Worm (Caenorhabditis elegans): Measurements from ENCODE around the gene R11G1.1.

Gene R11G1.1

ce11 chrX:3613665-3614064 is 45.6 kb upstream of the R11G1.1 start:
- no peak for TF ChIP-seq K11D2.4 (GFP tag; IDR thresholded peaks at IDR 0.05)
- peak; percentile 83 for TF ChIP-seq nhr-80 (tag; optimal IDR thresholded peaks at IDR 0.05)
- peak; percentile 13 to 21 for TF ChIP-seq let-607 (tag; optimal IDR thresholded peaks at IDR 0.05)

ce11 chrX:3617218-3617617 is 42.1 kb upstream of the R11G1.1 start, which contains the start of gene del-9:
Gene del-9 (minus strand): TSS chrX:3617318.
- TF ChIP-seq Y79H2A.3 (GFP tag; conservative IDR thresholded peaks at IDR 0.05) (no peak), tlf-1 (GFP tag; optimal IDR thresholded peaks at IDR 0.05) (no peak), ztf-26 (tag; optimal IDR thresholded peaks at IDR 0.05) (no peak), snpc-1.1 (tag; optimal IDR thresholded peaks at IDR 0.05; ENCODE audit: insufficient read depth) (no peak), F39B2.1 (GFP tag; IDR thresholded peaks at IDR 0.05) (no peak), lin-54 (GFP tag; optimal IDR thresholded peaks at IDR 0.05) (no peak), atf-7 (tag; optimal IDR thresholded peaks at IDR 0.05) (no peak), nfya-2 (GFP tag; IDR thresholded peaks at IDR 0.05) (no peak), ccch-3 (GFP tag; optimal IDR thresholded peaks at IDR 0.05) (no peak), ztf-28 (GFP tag; IDR thresholded peaks at IDR 0.05) (no peak), ztf-6 (GFP tag; IDR thresholded peaks at IDR 0.05) (no peak), repo-1 (tag; optimal IDR thresholded peaks at IDR 0.05) (no peak), nhr-179 (tag; optimal IDR thresholded peaks at IDR 0.05) (no peak), efl-1 (GFP tag; optimal IDR thresholded peaks at IDR 0.05) (no peak), snpc-1.3 (tag; optimal IDR thresholded peaks at IDR 0.05; ENCODE audit: insufficient read depth) (no peak), lag-1 (GFP tag; IDR thresholded peaks at IDR 0.05) (no peak)

- TF ChIP-seq nhr-90 (tag; optimal IDR thresholded peaks at IDR 0.05): no peak
- TF ChIP-seq dpff-1 (tag; optimal IDR thresholded peaks at IDR 0.05): no peak
- TF ChIP-seq mel-28 (tag; optimal IDR thresholded peaks at IDR 0.05; ENCODE audit: borderline replicate concordance): no peak
- no peak for TF ChIP-seq nhr-80 (tag; optimal IDR thresholded peaks at IDR 0.05)
- no peak for TF ChIP-seq nhr-120 (GFP tag; IDR thresholded peaks at IDR 0.05)
- TF ChIP-seq K12H6.12 (tag; optimal IDR thresholded peaks at IDR 0.05): no peak
- no peak for TF ChIP-seq egl-44 (GFP tag; IDR thresholded peaks at IDR 0.05)
- TF ChIP-seq snpc-1.3 (tag; optimal IDR thresholded peaks at IDR 0.05; ENCODE audit: insufficient read depth): no peak
- no peak for TF ChIP-seq ceh-91 (GFP tag; IDR thresholded peaks at IDR 0.05)
- TF ChIP-seq hsf-1 (GFP tag; IDR thresholded peaks at IDR 0.05): no peak
- no peak for TF ChIP-seq lin-26 (GFP tag; IDR thresholded peaks at IDR 0.05)
- no peak for TF ChIP-seq nfya-1 (tag; optimal IDR thresholded peaks at IDR 0.05; ENCODE audit: borderline replicate concordance, insufficient read depth)
- TF ChIP-seq zim-3 (tag; optimal IDR thresholded peaks at IDR 0.05): no peak
- no peak for TF ChIP-seq snpc-4 (GFP tag; optimal IDR thresholded peaks at IDR 0.05)
- no peak for TF ChIP-seq snpc-4 (tag; optimal IDR thresholded peaks at IDR 0.05)
- no peak for TF ChIP-seq ceh-58 (GFP tag; IDR thresholded peaks at IDR 0.05)
Measured at ce11 chrX:3618842-3619241, 40.5 kb upstream of the R11G1.1 start.

DNA sequence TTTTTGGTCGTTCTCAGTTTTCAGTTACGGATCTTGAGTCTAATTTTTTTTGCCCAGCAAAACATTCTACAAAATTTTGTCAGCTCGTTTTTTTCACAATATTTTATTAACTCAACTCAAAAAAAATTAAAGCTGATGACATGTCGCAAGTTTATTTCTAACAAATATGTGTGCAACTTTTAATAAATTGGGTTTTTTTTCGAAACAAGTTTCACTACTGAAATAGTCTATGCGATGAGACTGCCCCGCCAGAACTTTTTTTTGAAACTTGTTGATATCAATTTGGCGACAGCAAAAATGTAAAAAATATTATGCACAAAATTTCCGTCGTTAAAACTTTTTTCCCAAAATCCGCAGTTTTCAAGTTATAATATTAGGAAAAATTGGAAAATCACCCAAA is 36.1 kb upstream of the R11G1.1 start, which contains the start of gene C18B2.2:
Gene C18B2.2 (plus strand): TSS at position 301 of the 400 bp plus-strand sequence.
- TF ChIP-seq ceh-100 (GFP tag; IDR thresholded peaks at IDR 0.05) (no peak), him-1 (tag; optimal IDR thresholded peaks at IDR 0.05) (no peak), F22D6.2 (tag; optimal IDR thresholded peaks at IDR 0.05) (no peak), let-607 (tag; optimal IDR thresholded peaks at IDR 0.05) (no peak), nhr-90 (tag; optimal IDR thresholded peaks at IDR 0.05) (no peak), rec-8 (tag; optimal IDR thresholded peaks at IDR 0.05) (no peak), pha-4 (tag; optimal IDR thresholded peaks at IDR 0.05) (no peak), C06A6.2 (GFP tag; conservative IDR thresholded peaks at IDR 0.05) (no peak), Y95B8A.8 (GFP tag; IDR thresholded peaks at IDR 0.05) (no peak), B0261.1 (tag; optimal IDR thresholded peaks at IDR 0.05) (no peak), die-1 (tag; optimal IDR thresholded peaks at IDR 0.05) (no peak), T26A5.8 (tag; optimal IDR thresholded peaks at IDR 0.05) (no peak), lsl-1 (GFP tag; optimal IDR thresholded peaks at IDR 0.05) (no peak), snpc-1.3 (tag; optimal IDR thresholded peaks at IDR 0.05; ENCODE audit: insufficient read depth) (no peak)
